Worm (Caenorhabditis elegans) whole organism, late embryonic: ENCODE measurements around the gene ain-1.

ENCODE experiments used
- F13H6.1 ChIP-seq: sonication (generic microtip); optimal IDR thresholded peaks from 2 replicates; lab custom pipeline; 2016; ENCODE audit warnings: missing genetic modification characterization, missing compliant biosample characterization
- K09A11.1 ChIP-seq: sonication (generic microtip); optimal IDR thresholded peaks from 2 replicates; lab custom pipeline; 2017; ENCODE audit warnings: antibody characterized with exemption, mild to moderate bottlenecking, missing genetic modification characterization, missing compliant biosample characterization; ENCODE audit not compliant: insufficient read depth
- T23F11.4 ChIP-seq: fragments of 200-800 bp; sonication (Bioruptor generic); optimal IDR thresholded peaks from 2 replicates; lab custom pipeline; 2018; ENCODE audit warnings: mild to moderate bottlenecking, missing genetic modification characterization, missing compliant biosample characterization
- ama-1 ChIP-seq: fragments of 150-350 bp; optimal IDR thresholded peaks from 2 replicates; lab custom pipeline; 2014
- ceh-18 ChIP-seq: sonication (generic microtip); optimal IDR thresholded peaks from 2 replicates; lab custom pipeline; 2016; ENCODE audit warnings: missing genetic modification characterization, missing compliant biosample characterization
- ceh-22 ChIP-seq: sonication (generic microtip); optimal IDR thresholded peaks from 2 replicates; lab custom pipeline; 2017; ENCODE audit warnings: missing biosample characterization, missing genetic modification characterization
- ceh-24 ChIP-seq: sonication (generic microtip); optimal IDR thresholded peaks from 2 replicates; lab custom pipeline; 2016; ENCODE audit warnings: mild to moderate bottlenecking, missing genetic modification characterization, missing compliant biosample characterization
- ceh-30 ChIP-seq: fragments of 150-350 bp; optimal IDR thresholded peaks from 2 replicates; lab custom pipeline; 2014; ENCODE audit warnings: missing biosample characterization, missing genetic modification characterization
- ceh-31 ChIP-seq: sonication (generic microtip); optimal IDR thresholded peaks from 2 replicates; lab custom pipeline; 2016; ENCODE audit warnings: missing genetic modification characterization, missing compliant biosample characterization
- ceh-6 ChIP-seq: fragments of 200-800 bp; sonication (Bioruptor generic); optimal IDR thresholded peaks from 2 replicates; lab custom pipeline; 2018; ENCODE audit warnings: mild to moderate bottlenecking, missing genetic modification characterization, missing compliant biosample characterization
- ceh-9 ChIP-seq: sonication (generic microtip); optimal IDR thresholded peaks from 2 replicates; lab custom pipeline; 2016; ENCODE audit warnings: mild to moderate bottlenecking, missing genetic modification characterization, inconsistent platforms, missing compliant biosample characterization
- dve-1 ChIP-seq: sonication (generic microtip); optimal IDR thresholded peaks from 2 replicates; lab custom pipeline; 2017; ENCODE audit warnings: antibody characterized with exemption, mild to moderate bottlenecking, missing genetic modification characterization, missing compliant biosample characterization
- elt-2 ChIP-seq: sonication (generic microtip); optimal IDR thresholded peaks from 2 replicates; lab custom pipeline; 2016; ENCODE audit warnings: missing genetic modification reagents, missing genetic modification characterization, missing compliant biosample characterization
- fkh-6 ChIP-seq: sonication (generic microtip); optimal IDR thresholded peaks from 2 replicates; lab custom pipeline; 2016; ENCODE audit warnings: missing genetic modification characterization, missing compliant biosample characterization
- gmeb-2 ChIP-seq: sonication (generic microtip); optimal IDR thresholded peaks from 2 replicates; lab custom pipeline; 2016; ENCODE audit warnings: missing genetic modification characterization, inconsistent platforms, missing compliant biosample characterization
- hlh-13 ChIP-seq: fragments of 200-800 bp; sonication (Bioruptor generic); optimal IDR thresholded peaks from 2 replicates; lab custom pipeline; 2018; ENCODE audit warnings: mild to moderate bottlenecking, missing genetic modification characterization, missing compliant biosample characterization
- hlh-30 ChIP-seq: sonication (generic microtip); optimal IDR thresholded peaks from 2 replicates; lab custom pipeline; 2017; ENCODE audit warnings: antibody characterized with exemption, missing genetic modification characterization, missing compliant biosample characterization; ENCODE audit not compliant: insufficient read depth
- hlh-6 ChIP-seq: sonication (generic microtip); optimal IDR thresholded peaks from 2 replicates; lab custom pipeline; 2016; ENCODE audit warnings: missing genotype, missing genetic modification characterization, missing compliant biosample characterization
- hlh-8 ChIP-seq: sonication (generic microtip); optimal IDR thresholded peaks from 2 replicates; lab custom pipeline; 2016; ENCODE audit warnings: missing genotype, missing genetic modification characterization, missing compliant biosample characterization
- lim-6 ChIP-seq: sonication (generic microtip); optimal IDR thresholded peaks from 2 replicates; lab custom pipeline; 2016; ENCODE audit warnings: missing genetic modification characterization, missing compliant biosample characterization
- lin-11 ChIP-seq: fragments of 200-800 bp; sonication (Bioruptor generic); optimal IDR thresholded peaks from 2 replicates; lab custom pipeline; 2018; ENCODE audit warnings: mild to moderate bottlenecking, missing genetic modification characterization, missing compliant biosample characterization
- madf-2 ChIP-seq: sonication (generic microtip); optimal IDR thresholded peaks from 2 replicates; lab custom pipeline; 2017; ENCODE audit warnings: missing genetic modification characterization, missing compliant biosample characterization
- mec-3 ChIP-seq: sonication (generic microtip); optimal IDR thresholded peaks from 2 replicates; lab custom pipeline; 2016; ENCODE audit warnings: borderline replicate concordance, missing genetic modification characterization, missing compliant biosample characterization
- nfya-1 ChIP-seq: sonication (generic microtip); optimal IDR thresholded peaks from 2 replicates; lab custom pipeline; 2017; ENCODE audit warnings: missing genetic modification characterization, mild to moderate bottlenecking, missing compliant biosample characterization, antibody characterized with exemption, moderate library complexity
- nhr-11 ChIP-seq: fragments of 150-350 bp; optimal IDR thresholded peaks from 2 replicates; lab custom pipeline; 2014; ENCODE audit warnings: missing biosample characterization, missing genetic modification characterization
- odd-2 ChIP-seq: sonication (generic microtip); optimal IDR thresholded peaks from 2 replicates; lab custom pipeline; 2017; ENCODE audit warnings: antibody characterized with exemption, mild to moderate bottlenecking, missing genetic modification characterization, missing compliant biosample characterization
- pag-3 ChIP-seq: sonication (generic microtip); optimal IDR thresholded peaks from 2 replicates; lab custom pipeline; 2016; ENCODE audit warnings: missing compliant biosample characterization, missing genetic modification characterization, borderline replicate concordance
- pax-1 ChIP-seq: fragments of 150-350 bp; optimal IDR thresholded peaks from 2 replicates; lab custom pipeline; 2014; ENCODE audit warnings: missing biosample characterization, missing genetic modification characterization
- pha-2 ChIP-seq: sonication (generic microtip); optimal IDR thresholded peaks from 2 replicates; lab custom pipeline; 2017; ENCODE audit warnings: mild to moderate bottlenecking, missing genetic modification characterization, missing compliant biosample characterization
- pros-1 ChIP-seq: fragments of 150-350 bp; optimal IDR thresholded peaks from 2 replicates; lab custom pipeline; 2014; ENCODE audit warnings: missing biosample characterization, missing genetic modification reagents, missing genetic modification characterization
- sox-2 ChIP-seq: fragments of 200-800 bp; sonication (Bioruptor generic); IDR thresholded peaks from 2 replicates; pipeline ENCODE4 v1.3.6; 2022; ENCODE audit warnings: missing genetic modification reagents, missing genetic modification characterization, missing compliant biosample characterization
- sox-4 ChIP-seq: sonication (generic microtip); optimal IDR thresholded peaks from 2 replicates; lab custom pipeline; 2017; ENCODE audit warnings: mild to moderate bottlenecking, missing genetic modification characterization, inconsistent platforms, missing compliant biosample characterization
- syd-9 ChIP-seq: sonication (generic microtip); optimal IDR thresholded peaks from 2 replicates; lab custom pipeline; 2016; ENCODE audit warnings: mild to moderate bottlenecking, missing genetic modification characterization, moderate library complexity, missing compliant biosample characterization
- tbx-7 ChIP-seq: sonication (generic microtip); optimal IDR thresholded peaks from 2 replicates; lab custom pipeline; 2016; ENCODE audit warnings: missing genotype, missing genetic modification characterization, missing compliant biosample characterization
- unc-3 ChIP-seq, 2 experiments: fragments of 200-800 bp in 1 of 2; sonication (Bioruptor generic) in 1 of 2; sonication (generic microtip) in 1 of 2; conservative IDR thresholded peaks in 1 of 2; optimal IDR thresholded peaks in 1 of 2; 2 replicates each; pipeline versions ENCODE4 v1.3.6 to Lab custom; 2016 to 2022; ENCODE audit warnings: missing compliant biosample characterization in 2 of 2, missing genetic modification characterization in 2 of 2, missing genetic modification reagents in 1 of 2
- ztf-16 ChIP-seq: sonication (generic microtip); optimal IDR thresholded peaks from 2 replicates; lab custom pipeline; 2017; ENCODE audit warnings: missing genetic modification characterization, missing compliant biosample characterization

The ain-1 gene

ce11 chrX:16623269-16623668 lies 10.0 kb downstream of the ain-1 start:
- TF ChIP-seq F13H6.1 (tag; lab: Kevin White, UChicago): no peak
- no peak for TF ChIP-seq hlh-13 (GFP tag; lab: Kevin White, UChicago)
- no peak for TF ChIP-seq hlh-6 (tag; lab: Kevin White, UChicago)
- TF ChIP-seq T23F11.4 (GFP tag; lab: Kevin White, UChicago): no peak
- no peak for TF ChIP-seq ceh-6
- TF ChIP-seq pros-1: no peak

DNA sequence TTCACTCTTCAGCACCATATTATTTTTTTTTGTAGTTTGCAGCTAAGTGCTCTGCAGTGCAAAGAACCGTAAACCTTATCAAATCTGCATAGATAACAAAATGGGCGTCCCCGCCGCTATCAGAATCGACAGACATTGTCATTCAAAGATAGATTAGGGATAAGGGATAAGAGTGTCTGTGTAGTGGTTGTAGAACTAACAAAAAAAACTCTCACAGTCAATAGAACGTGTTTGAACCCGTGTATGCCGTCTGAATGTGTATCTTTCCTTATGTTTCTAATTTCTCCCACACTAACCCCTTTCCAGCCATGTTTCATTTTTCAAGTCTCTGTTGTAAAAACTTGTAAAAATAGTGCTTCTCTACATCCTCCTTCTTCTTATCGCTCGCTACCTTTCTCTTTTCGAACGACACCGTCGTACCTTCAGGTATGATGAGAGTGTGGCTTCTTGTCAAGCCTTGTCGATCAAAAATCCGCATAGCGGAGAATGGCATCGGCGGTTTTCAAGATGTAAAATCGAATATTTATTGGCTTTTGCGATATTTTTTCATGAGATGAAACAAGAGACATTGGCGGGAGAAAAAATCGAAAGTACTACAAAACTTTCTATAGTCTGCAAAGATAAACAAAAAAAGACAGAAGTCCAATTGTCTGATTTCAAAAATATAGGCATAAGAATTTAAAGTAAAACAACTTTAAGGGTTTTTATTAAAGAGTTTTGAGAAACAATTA lies 12.0 kb downstream of the ain-1 start:
- TF ChIP-seq elt-2 (tag; lab: Kevin White, UChicago) (peak; percentile 80), sox-2 (GFP tag; lab: Robert Waterston, UW) (no peak)

ce11 chrX:16626817-16627216 lies 13.6 kb downstream of the ain-1 start:
- TF ChIP-seq unc-3 (GFP tag; conservative IDR thresholded peaks at IDR 0.05; lab: Robert Waterston, UW): no peak
- TF ChIP-seq unc-3 (tag; optimal IDR thresholded peaks at IDR 0.05; lab: Kevin White, UChicago): no peak
- no peak for TF ChIP-seq K09A11.1 (tag; lab: Kevin White, UChicago)
- TF ChIP-seq nfya-1: no peak
- TF ChIP-seq, all 69 proteins: peak for 0

DNA sequence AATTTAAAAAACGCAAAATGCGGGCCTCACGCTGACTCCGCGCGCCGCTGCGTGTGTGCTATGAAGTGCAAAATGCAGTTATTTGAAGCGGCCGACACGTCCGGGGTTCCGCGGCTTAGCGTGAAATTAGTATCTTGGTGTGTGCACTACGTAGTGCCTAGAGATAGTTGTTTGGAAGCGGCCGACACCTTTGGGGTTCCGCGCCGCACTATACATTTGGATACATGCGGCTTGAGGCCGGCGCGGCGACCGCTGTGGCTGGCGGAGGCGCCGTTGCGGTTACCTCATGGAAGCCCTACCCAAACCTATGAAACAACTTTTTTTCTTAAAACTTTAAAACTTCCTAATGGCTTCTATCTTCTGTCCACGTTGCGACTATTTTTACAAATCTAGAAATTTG lies 15.9 kb downstream of the ain-1 start:
- no peak for TF ChIP-seq odd-2 (tag; lab: Kevin White, UChicago)
- TF ChIP-seq ceh-24: no peak
- no peak for TF ChIP-seq hlh-8 (tag; lab: Kevin White, UChicago)
- TF ChIP-seq sox-4: no peak
- no peak for TF ChIP-seq dve-1
- TF ChIP-seq ceh-6: no peak

DNA sequence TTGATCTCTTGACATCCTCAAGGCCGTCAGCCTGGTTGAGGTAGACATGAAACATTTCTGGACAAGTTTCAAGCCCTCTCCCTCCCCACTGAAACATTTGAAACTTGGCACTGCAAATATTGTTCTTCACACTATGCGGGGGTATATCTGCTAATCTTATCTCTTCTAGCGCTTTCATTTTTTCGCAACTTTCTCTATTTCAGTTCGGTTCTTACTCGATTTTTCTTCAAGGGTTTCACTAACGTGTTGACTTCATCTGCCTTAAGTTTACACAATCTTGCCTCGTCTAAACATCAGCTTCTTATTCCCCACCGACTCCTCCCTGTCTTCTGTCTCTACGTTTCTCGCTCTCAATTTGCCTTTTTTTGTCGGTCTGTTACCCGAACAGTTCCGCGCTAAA lies 16.5 kb downstream of the ain-1 start:
- no peak for TF ChIP-seq ztf-16 (tag; lab: Kevin White, UChicago)
- no peak for TF ChIP-seq lin-11 (tag; lab: Kevin White, UChicago)
- TF ChIP-seq pros-1: no peak

ce11 chrX:16631847-16632246 lies 18.6 kb downstream of the ain-1 start:
- no peak for TF ChIP-seq ceh-22 (tag; lab: Kevin White, UChicago)
- TF ChIP-seq F13H6.1 (tag; lab: Kevin White, UChicago): no peak
- TF ChIP-seq nhr-11: no peak
- no peak for TF ChIP-seq ceh-9 (tag; lab: Kevin White, UChicago)
- TF ChIP-seq pag-3 (tag; lab: Kevin White, UChicago): no peak
- TF ChIP-seq madf-2 (tag; lab: Kevin White, UChicago): no peak
- no peak for TF ChIP-seq hlh-30
- TF ChIP-seq pha-2: no peak
- TF ChIP-seq ceh-30 (tag; lab: Kevin White, UChicago): no peak
- no peak for TF ChIP-seq ama-1 (lab: Kevin White, UChicago)
- no peak for TF ChIP-seq lim-6 (tag; lab: Kevin White, UChicago)
- TF ChIP-seq ceh-18: no peak
- no peak for TF ChIP-seq tbx-7 (tag; lab: Kevin White, UChicago)

ce11 chrX:16633052-16633451 lies 19.8 kb downstream of the ain-1 start, which contains the start of gene C06G1.1:
Gene C06G1.1 (plus strand): TSS chrX:16633352.
- TF ChIP-seq hlh-6 (tag; lab: Kevin White, UChicago): no peak
- no peak for TF ChIP-seq syd-9 (tag; lab: Kevin White, UChicago)
- no peak for TF ChIP-seq ceh-31 (tag; lab: Kevin White, UChicago)
- no peak for TF ChIP-seq mec-3 (tag; lab: Kevin White, UChicago)
- no peak for TF ChIP-seq gmeb-2
- TF ChIP-seq pax-1: no peak
- TF ChIP-seq fkh-6 (tag; lab: Kevin White, UChicago): no peak
- TF ChIP-seq elt-2 (tag; lab: Kevin White, UChicago): no peak
- TF ChIP-seq nfya-1: no peak
- TF ChIP-seq, all 69 proteins: peak for 0
